Fruit fly (Drosophila melanogaster) whole organism, wandering third instar larva: ENCODE measurements around the gene CG43895.

Experiments used
- Hnf4 ChIP-seq: fragments of 200-800 bp; sonication (Bioruptor generic); optimal IDR thresholded peaks from 2 replicates; lab custom pipeline; 2016; ENCODE audit warnings: missing biosample characterization, mild to moderate bottlenecking, missing genetic modification characterization
- dsf ChIP-seq: sonication (Bioruptor generic); optimal IDR thresholded peaks from 2 replicates; lab custom pipeline; 2016; ENCODE audit warnings: missing biosample characterization, missing genetic modification characterization, borderline replicate concordance
- fru ChIP-seq: fragments of 200-800 bp; sonication (Bioruptor generic); optimal IDR thresholded peaks from 3 replicates; lab custom pipeline; 2016; ENCODE audit warnings: missing biosample characterization, mild to moderate bottlenecking, missing genetic modification characterization

- TF ChIP-seq Hnf4 (GFP tag; lab: Kevin White, UChicago): no peak
- TF ChIP-seq dsf (GFP tag; lab: Kevin White, UChicago): no peak
- no peak for TF ChIP-seq fru (GFP tag; lab: Kevin White, UChicago)
Observed at dm6 chr3L:21842286-21842685, 28.8 kb upstream of the CG43895 start, which contains the start of gene CG14563.
